Worm (Caenorhabditis elegans): ENCODE data around the gene srab-17.

- no peak for TF ChIP-seq dao-5 (tag; optimal IDR thresholded peaks at IDR 0.05)
- no peak for TF ChIP-seq him-1 (tag; optimal IDR thresholded peaks at IDR 0.05)
- no peak for TF ChIP-seq W03F9.2 (tag; optimal IDR thresholded peaks at IDR 0.05)
These were observed 12.0 kb downstream of the srab-17 start for ce11 chrV:9855920-9856852.
